Fruit fly (Drosophila melanogaster): Measurements from ENCODE around the gene CG17477.
A peak's percentile ranks its signal among the peaks of the same experiment; 100 is the strongest.

CG17477 gene

DNA sequence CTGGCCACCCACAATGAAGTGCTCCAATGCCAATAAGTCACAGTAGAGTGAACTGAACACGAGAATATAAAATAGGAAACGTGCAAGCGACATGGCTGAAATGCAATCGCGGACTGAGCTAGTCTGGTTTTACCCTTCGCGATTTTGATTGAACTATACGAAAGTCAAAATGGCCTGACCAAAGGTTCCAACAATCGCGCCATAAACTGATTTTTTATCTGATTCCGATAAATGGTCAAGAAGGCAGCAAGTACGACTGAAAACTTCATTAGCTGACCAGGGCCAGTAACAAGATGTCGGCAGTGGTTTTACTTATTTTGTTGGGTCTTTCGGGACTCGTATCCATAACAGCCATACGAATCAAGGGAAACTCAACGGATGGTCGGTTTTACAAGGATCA lies at the start of gene CG17477, which contains the start of gene CG31269:
Gene CG17477, minus strand, starts transcription at position 101 of the 400 bp plus-strand sequence.
Gene CG31269, plus strand, starts transcription at position 289 of the 400 bp plus-strand sequence.
- TF ChIP-seq CG2120 (GFP tag; optimal IDR thresholded peaks at IDR 0.05) (no peak), slp2 (GFP tag; optimal IDR thresholded peaks at IDR 0.05) (no peak), Six4 (GFP tag; optimal IDR thresholded peaks at IDR 0.05) (no peak), sens-2 (GFP tag; IDR thresholded peaks at IDR 0.05) (no peak), psq (GFP tag; optimal IDR thresholded peaks at IDR 0.05) (no peak), CG13296 (GFP tag; optimal IDR thresholded peaks at IDR 0.05) (no peak), CG17912 (GFP tag; optimal IDR thresholded peaks at IDR 0.05) (no peak)

- TF ChIP-seq nmo (GFP tag; optimal IDR thresholded peaks at IDR 0.05) (peak; percentile 56), CG10366 (GFP tag; IDR thresholded peaks at IDR 0.05) (peak; percentile 73), CG42726 (GFP tag; IDR thresholded peaks at IDR 0.05; ENCODE audit: partially characterized antibody) (peak; percentile 44), Xrp1 (GFP tag; IDR thresholded peaks at IDR 0.05) (peak; percentile 69), esg (GFP tag; conservative IDR thresholded peaks at IDR 0.05) (peak; percentile 34; the same call in 1 of the 2 replicates), pum (GFP tag; optimal IDR thresholded peaks at IDR 0.05) (no peak), z (GFP tag; IDR thresholded peaks at IDR 0.05) (no peak), tna (GFP tag; IDR thresholded peaks at IDR 0.05; ENCODE audit: partially characterized antibody) (0 out of 2 replicates have a peak, but pooled peaks have one; percentile 9), CHES-1-like (GFP tag; optimal IDR thresholded peaks at IDR 0.05) (no peak), bbx (GFP tag; IDR thresholded peaks at IDR 0.05; ENCODE audit: partially characterized antibody) (peak; percentile 62), NFAT (GFP tag; IDR thresholded peaks at IDR 0.05) (peak; percentile 76), unpg (GFP tag; optimal IDR thresholded peaks at IDR 0.05) (no peak), H15 (GFP tag; IDR thresholded peaks at IDR 0.05) (peak; percentile 30; the same call in 1 of the 3 replicates), CG13287 (GFP tag; IDR thresholded peaks at IDR 0.05; ENCODE audit: partially characterized antibody) (peak; percentile 71), NK7.1 (GFP tag; optimal IDR thresholded peaks at IDR 0.05) (peak; percentile 24), E2f1 (GFP tag; IDR thresholded peaks at IDR 0.05) (peak; percentile 54; the same call in 1 of the 2 replicates), wek (GFP tag; optimal IDR thresholded peaks at IDR 0.05) (peak; percentile 99), pho (GFP tag; optimal IDR thresholded peaks at IDR 0.05) (peak; percentile 50), rib (GFP tag; IDR thresholded peaks at IDR 0.05) (peak; percentile 32; the same call in 1 of the 2 replicates), gsb-n (tag; optimal IDR thresholded peaks at IDR 0.05) (peak; percentile 50), repo (GFP tag; optimal IDR thresholded peaks at IDR 0.05) (peak; percentile 0), CG3995 (GFP tag; optimal IDR thresholded peaks at IDR 0.05) (peak; percentile 99), CG7372 (GFP tag; IDR thresholded peaks at IDR 0.05) (0 out of 2 replicates have a peak, but pooled peaks have one; percentile 37), trem (tag; optimal IDR thresholded peaks at IDR 0.05) (peak; percentile 39), gcm2 (GFP tag; optimal IDR thresholded peaks at IDR 0.05) (peak; percentile 12), CG1024 (GFP tag; IDR thresholded peaks at IDR 0.05) (peak; percentile 42; the same call in 1 of the 2 replicates), fd3F (GFP tag; optimal IDR thresholded peaks at IDR 0.05) (peak; percentile 15), Dbx (GFP tag; IDR thresholded peaks at IDR 0.05) (peak; percentile 43; the same call in 2 of the 3 replicates), CG1529 (GFP tag; optimal IDR thresholded peaks at IDR 0.05) (no peak), CG11504 (tag; optimal IDR thresholded peaks at IDR 0.05) (peak; percentile 62), CG32767 (GFP tag; IDR thresholded peaks at IDR 0.05) (0 out of 2 replicates have a peak, but pooled peaks have one; percentile 19), D19B (GFP tag; optimal IDR thresholded peaks at IDR 0.05) (peak; percentile 75), CG10431 (GFP tag; optimal IDR thresholded peaks at IDR 0.05) (peak; percentile 36), CG6272 (GFP tag; IDR thresholded peaks at IDR 0.05) (no peak), Ada2b (GFP tag; IDR thresholded peaks at IDR 0.05) (peak; percentile 52), pb (GFP tag; optimal IDR thresholded peaks at IDR 0.05) (peak; percentile 33), Deaf1 (tag; optimal IDR thresholded peaks at IDR 0.05) (no peak), Sin3A (optimal IDR thresholded peaks at IDR 0.05) (peak; percentile 35), fu2 (GFP tag; optimal IDR thresholded peaks at IDR 0.05) (no peak), Fer3 (tag; optimal IDR thresholded peaks at IDR 0.05) (peak; percentile 34), CG3838 (GFP tag; optimal IDR thresholded peaks at IDR 0.05) (no peak)
Measured at dm6 chr3R:17151376-17152026, 24.8 kb upstream of the CG17477 start, which contains the start of gene CG5292. Gene CG5292, plus strand, starts transcription at chr3R:17151861.

All from whole organism, embryonic.